Fruit fly (Drosophila melanogaster): ENCODE results near the gene Spase22-23.
A peak's percentile ranks its signal among the peaks of the same experiment; 100 is the strongest.

Gene Spase22-23

DNA sequence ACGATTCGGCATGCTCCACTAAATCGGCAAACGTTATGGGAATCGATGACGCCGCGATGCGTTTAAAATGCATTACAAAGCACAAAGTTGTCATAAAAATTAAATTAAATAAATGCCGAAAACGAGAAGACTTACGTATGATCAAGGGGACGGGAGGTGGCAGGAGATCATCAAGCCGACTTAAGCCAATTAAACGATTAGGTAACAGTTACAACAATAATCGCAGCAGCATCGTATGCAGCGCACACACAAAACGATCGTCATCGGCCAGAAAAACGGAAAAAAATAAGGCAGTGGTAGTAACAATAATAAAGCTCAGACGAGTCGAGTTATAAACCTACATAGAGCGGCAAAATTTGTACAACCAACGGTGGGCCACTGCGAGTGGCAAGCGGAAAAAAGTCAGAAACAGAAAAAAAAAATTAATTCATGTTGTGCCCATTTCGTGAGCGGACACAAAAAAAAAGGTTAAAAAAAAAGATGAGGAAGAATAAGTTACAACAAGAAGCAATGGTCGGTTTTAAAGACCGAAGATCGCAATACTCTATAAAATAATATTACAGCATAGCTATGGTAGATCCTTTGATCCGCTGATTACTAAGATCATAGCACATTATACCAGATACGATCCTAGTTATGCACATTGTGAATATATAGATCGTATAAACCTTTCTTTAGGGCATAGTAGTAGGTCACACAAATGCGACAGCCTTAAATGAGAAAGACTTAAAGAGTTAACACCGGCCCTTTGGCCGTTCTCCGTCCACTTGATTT, 23.3 kb downstream of the Spase22-23 start (continued):
- TF ChIP-seq tna (GFP tag; IDR thresholded peaks at IDR 0.05; ENCODE audit: partially characterized antibody) = no peak

DNA sequence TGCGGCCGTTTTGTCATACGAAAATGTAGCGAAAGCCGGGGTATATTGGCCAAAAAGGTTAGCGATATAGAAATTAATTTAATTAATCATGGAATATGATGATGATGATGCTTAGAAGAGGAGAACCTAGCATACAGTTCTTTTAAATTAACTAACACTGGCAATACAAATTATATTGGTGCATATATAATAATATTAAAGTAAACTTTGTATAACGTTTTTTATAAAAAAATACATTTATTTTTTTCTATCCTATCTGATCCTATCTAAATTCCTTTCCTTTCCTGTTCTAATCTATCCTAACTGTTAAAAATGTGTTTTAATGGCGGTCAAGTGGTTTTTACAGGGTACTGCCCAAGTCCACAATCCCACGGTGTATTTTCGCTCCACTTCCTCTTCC, 23.9 kb downstream of the Spase22-23 start:
- TF ChIP-seq CG12659 (GFP tag; optimal IDR thresholded peaks at IDR 0.05) (peak; percentile 27), CG17385 (GFP tag; optimal IDR thresholded peaks at IDR 0.05) (peak; percentile 25), CG13424 (tag; optimal IDR thresholded peaks at IDR 0.05) (peak; percentile 47), Sox100B (GFP tag; optimal IDR thresholded peaks at IDR 0.05) (peak; percentile 73), CG9437 (GFP tag; optimal IDR thresholded peaks at IDR 0.05) (peak; percentile 51), CG2678 (tag; optimal IDR thresholded peaks at IDR 0.05) (peak; percentile 47), Deaf1 (tag; optimal IDR thresholded peaks at IDR 0.05) (no peak), Eip74EF (GFP tag; optimal IDR thresholded peaks at IDR 0.05) (peak in 1 of 2 experiments; percentile 54), CG8924 (tag; optimal IDR thresholded peaks at IDR 0.05) (peak; percentile 12), ewg (GFP tag; optimal IDR thresholded peaks at IDR 0.05) (peak; percentile 31), Lim3 (GFP tag; IDR thresholded peaks at IDR 0.05) (no peak), CG30403 (GFP tag; optimal IDR thresholded peaks at IDR 0.05) (peak; percentile 30), CG2712 (tag; optimal IDR thresholded peaks at IDR 0.05) (peak; percentile 25), ind (GFP tag; optimal IDR thresholded peaks at IDR 0.05) (peak; percentile 5), Meics (GFP tag; optimal IDR thresholded peaks at IDR 0.05) (peak; percentile 18), bsh (GFP tag; optimal IDR thresholded peaks at IDR 0.05) (no peak), Hey (tag; optimal IDR thresholded peaks at IDR 0.05) (no peak), odd (GFP tag; optimal IDR thresholded peaks at IDR 0.05) (peak; percentile 10), dmrt99B (tag; optimal IDR thresholded peaks at IDR 0.05) (peak; percentile 74), nau (GFP tag; optimal IDR thresholded peaks at IDR 0.05) (peak; percentile 26), tio (GFP tag; optimal IDR thresholded peaks at IDR 0.05) (peak; percentile 11), gem (tag; optimal IDR thresholded peaks at IDR 0.05) (peak; percentile 61), H15 (GFP tag; IDR thresholded peaks at IDR 0.05) (0 out of 3 replicates have a peak, but pooled peaks have one; percentile 26), tap (tag; optimal IDR thresholded peaks at IDR 0.05) (peak; percentile 11), Dip3 (GFP tag; optimal IDR thresholded peaks at IDR 0.05) (no peak), zen (tag; optimal IDR thresholded peaks at IDR 0.05) (no peak), org-1 (GFP tag; optimal IDR thresholded peaks at IDR 0.05) (peak; percentile 23), CG6689 (GFP tag; IDR thresholded peaks at IDR 0.05) (peak; percentile 38; the same call in 1 of the 2 replicates), CG8089 (GFP tag; optimal IDR thresholded peaks at IDR 0.05) (no peak), CG17361 (GFP tag; IDR thresholded peaks at IDR 0.05) (peak; percentile 68; the same call in 2 of the 3 replicates), CG5953 (GFP tag; IDR thresholded peaks at IDR 0.05) (no peak), PHDP (tag; optimal IDR thresholded peaks at IDR 0.05) (peak; percentile 36), Oli (tag; optimal IDR thresholded peaks at IDR 0.05) (peak; percentile 72), CG31388 (GFP tag; optimal IDR thresholded peaks at IDR 0.05) (no peak), D19B (GFP tag; optimal IDR thresholded peaks at IDR 0.05) (peak; percentile 77), az2 (GFP tag; optimal IDR thresholded peaks at IDR 0.05) (peak; percentile 22), Scr (GFP tag; IDR thresholded peaks at IDR 0.05; ENCODE audit: partially characterized antibody) (no peak), CHES-1-like (GFP tag; optimal IDR thresholded peaks at IDR 0.05) (no peak), Xbp1 (GFP tag; optimal IDR thresholded peaks at IDR 0.05) (peak; percentile 19), Asciz (GFP tag; optimal IDR thresholded peaks at IDR 0.05) (peak; percentile 47), grau (tag; optimal IDR thresholded peaks at IDR 0.05) (peak; percentile 32), zfh1 (GFP tag; IDR thresholded peaks at IDR 0.05) (peak; percentile 13; the same call in 1 of the 3 replicates), CG17359 (tag; optimal IDR thresholded peaks at IDR 0.05) (peak; percentile 23), lab (GFP tag; optimal IDR thresholded peaks at IDR 0.05) (no peak), row (GFP tag; IDR thresholded peaks at IDR 0.05) (peak; percentile 35; the same call in 2 of the 3 replicates)
